Worm (Caenorhabditis elegans): ENCODE results near the gene M163.21.

The M163.21 gene

ce11 chrX:14503282-14503681 is 36.6 kb downstream of the M163.21 start:
- TF ChIP-seq hlh-11 (tag; optimal IDR thresholded peaks at IDR 0.05), result peak; percentile 69
- peak; percentile 18 for TF ChIP-seq nhr-48 (tag; optimal IDR thresholded peaks at IDR 0.05)
- TF ChIP-seq tra-1 (GFP tag; IDR thresholded peaks at IDR 0.05), result peak; percentile 58; the same call in 1 of the 2 replicates
- TF ChIP-seq egl-27 (tag; optimal IDR thresholded peaks at IDR 0.05), result no peak
- TF ChIP-seq tag-97 (GFP tag; IDR thresholded peaks at IDR 0.05), result no peak
- TF ChIP-seq mxl-3 (GFP tag; optimal IDR thresholded peaks at IDR 0.05), result peak; percentile 7
- peak in 1 of 2 experiments; percentile 56 for TF ChIP-seq daf-16 (GFP tag; optimal IDR thresholded peaks at IDR 0.05)
- TF ChIP-seq daf-16 (tag; optimal IDR thresholded peaks at IDR 0.05), result no peak
- TF ChIP-seq nhr-28 (tag; optimal IDR thresholded peaks at IDR 0.05), result peak; percentile 31
- TF ChIP-seq lsy-2 (tag; optimal IDR thresholded peaks at IDR 0.05), result peak in 1 of 2 experiments; percentile 3
- no peak for TF ChIP-seq T26A8.4 (GFP tag; IDR thresholded peaks at IDR 0.05)
- peak in 1 of 2 experiments; percentile 19 for TF ChIP-seq unc-62 (GFP tag; optimal IDR thresholded peaks at IDR 0.05 in 1 of 2)
- TF ChIP-seq unc-62 (tag; optimal IDR thresholded peaks at IDR 0.05), result no peak
- peak; percentile 25 for TF ChIP-seq hlh-30 (tag; optimal IDR thresholded peaks at IDR 0.05; ENCODE audit: insufficient read depth)
- TF ChIP-seq dmd-6 (GFP tag; IDR thresholded peaks at IDR 0.05), result peak; percentile 52

DNA sequence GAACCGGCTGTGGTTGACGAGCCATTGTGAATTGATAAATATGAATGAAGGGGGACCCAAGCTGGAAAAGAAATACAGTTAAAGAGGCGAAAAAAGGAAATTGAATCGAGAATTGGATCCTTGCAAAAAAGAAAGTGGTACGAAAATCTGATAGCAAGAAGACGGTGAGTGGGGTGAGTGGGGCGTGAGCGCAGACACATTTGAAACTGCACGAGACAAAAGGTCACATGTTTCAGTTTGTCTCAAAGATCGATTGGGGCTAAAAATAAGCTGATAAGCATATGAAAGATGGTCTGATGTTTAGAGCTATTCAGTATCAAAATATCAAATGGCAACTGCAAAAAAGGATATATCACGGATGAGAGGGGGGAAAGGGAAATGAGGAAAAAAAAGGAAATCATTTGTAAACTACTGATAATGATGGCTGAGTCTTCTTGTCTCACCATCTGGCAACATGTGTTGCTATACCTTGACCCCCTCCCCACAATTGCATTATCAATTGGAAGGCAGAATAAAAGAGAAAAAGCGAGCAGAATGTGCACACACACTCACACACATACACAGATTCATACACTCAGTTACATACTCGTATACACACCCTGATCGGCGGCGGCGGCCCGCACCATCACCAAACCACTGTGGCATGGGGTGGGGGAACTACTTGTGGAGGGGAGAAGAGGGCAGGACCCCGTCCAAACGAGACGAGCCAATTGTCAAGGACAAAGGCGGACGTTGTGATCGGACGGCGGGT is 37.3 kb downstream of the M163.21 start, which contains the start of gene M163.1:
M163.1 (minus strand) TSS at position 25 of the 751 bp plus-strand sequence.
- TF ChIP-seq ZK546.5 (tag; optimal IDR thresholded peaks at IDR 0.05), result no peak
- no peak for TF ChIP-seq snpc-1.2 (GFP tag; IDR thresholded peaks at IDR 0.05)
- TF ChIP-seq D1046.2 (GFP tag; IDR thresholded peaks at IDR 0.05), result no peak
- TF ChIP-seq dmd-8 (GFP tag; IDR thresholded peaks at IDR 0.05), result no peak
- no peak for TF ChIP-seq F49E8.2 (tag; optimal IDR thresholded peaks at IDR 0.05; ENCODE audit: borderline replicate concordance)
- no peak for TF ChIP-seq Y75B8A.6 (GFP tag; IDR thresholded peaks at IDR 0.05)
- TF ChIP-seq egl-27 (tag; optimal IDR thresholded peaks at IDR 0.05), result no peak
- no peak for TF ChIP-seq zag-1 (tag; optimal IDR thresholded peaks at IDR 0.05)
- no peak for TF ChIP-seq lin-1 (GFP tag; IDR thresholded peaks at IDR 0.05)
- TF ChIP-seq egl-43 (GFP tag; IDR thresholded peaks at IDR 0.05), result 0 out of 2 replicates have a peak, but pooled peaks have one; percentile 11
- TF ChIP-seq zfp-3 (GFP tag; conservative IDR thresholded peaks at IDR 0.05), result no peak
- no peak for TF ChIP-seq ceh-20 (GFP tag; IDR thresholded peaks at IDR 0.05)
- peak; percentile 76 for TF ChIP-seq hlh-30 (tag; optimal IDR thresholded peaks at IDR 0.05; ENCODE audit: insufficient read depth)
- TF ChIP-seq pqm-1 (tag; optimal IDR thresholded peaks at IDR 0.05), result peak; percentile 49
- TF ChIP-seq saeg-2 (GFP tag; IDR thresholded peaks at IDR 0.05), result no peak
- no peak for TF ChIP-seq F10B5.3 (tag; optimal IDR thresholded peaks at IDR 0.05)
- no peak for TF ChIP-seq attf-4 (tag; optimal IDR thresholded peaks at IDR 0.05)
- no peak for TF ChIP-seq nhr-237 (tag; optimal IDR thresholded peaks at IDR 0.05)
- peak; percentile 38 for TF ChIP-seq hlh-11 (tag; optimal IDR thresholded peaks at IDR 0.05)
- no peak for TF ChIP-seq F26F4.8 (GFP tag; conservative IDR thresholded peaks at IDR 0.05)
- TF ChIP-seq F37D6.2 (tag; optimal IDR thresholded peaks at IDR 0.05), result no peak
- no peak for TF ChIP-seq R02D3.7 (tag; optimal IDR thresholded peaks at IDR 0.05)
- TF ChIP-seq nhr-102 (tag; optimal IDR thresholded peaks at IDR 0.05), result no peak
- no peak for TF ChIP-seq ZK337.2 (GFP tag; IDR thresholded peaks at IDR 0.05)
- TF ChIP-seq ceh-32 (tag; optimal IDR thresholded peaks at IDR 0.05; ENCODE audit: poor library complexity), result no peak
- no peak for TF ChIP-seq T26A8.4 (GFP tag; IDR thresholded peaks at IDR 0.05)
- TF ChIP-seq nhr-41 (GFP tag; IDR thresholded peaks at IDR 0.05), result no peak
- no peak for TF ChIP-seq spr-3 (GFP tag; optimal IDR thresholded peaks at IDR 0.05)
- no peak for TF ChIP-seq Y105C5A.15 (GFP tag; IDR thresholded peaks at IDR 0.05)
- TF ChIP-seq mxl-3 (GFP tag; optimal IDR thresholded peaks at IDR 0.05), result no peak
- TF ChIP-seq lin-29 (GFP tag; IDR thresholded peaks at IDR 0.05), result no peak
- TF ChIP-seq cey-2 (tag; optimal IDR thresholded peaks at IDR 0.05; ENCODE audit: borderline replicate concordance, insufficient read depth), result no peak
- TF ChIP-seq zfp-2 (tag; optimal IDR thresholded peaks at IDR 0.05), result no peak
- no peak for TF ChIP-seq mxl-2 (GFP tag; conservative IDR thresholded peaks at IDR 0.05)
- no peak for TF ChIP-seq lsy-2 (tag; optimal IDR thresholded peaks at IDR 0.05)
- no peak for TF ChIP-seq Y48G9A.11 (GFP tag; IDR thresholded peaks at IDR 0.05)
- no peak for TF ChIP-seq sdz-12 (GFP tag; optimal IDR thresholded peaks at IDR 0.05)
- TF ChIP-seq mdl-1 (tag; optimal IDR thresholded peaks at IDR 0.05), result no peak
- no peak for TF ChIP-seq gei-8 (GFP tag; optimal IDR thresholded peaks at IDR 0.05)
